Worm (Caenorhabditis elegans): ENCODE results near the gene Y14H12A.2.

Y14H12A.2 gene

ce11 chrII:3958673-3959299 is 30.7 kb downstream of the Y14H12A.2 start (continued):
- TF ChIP-seq aly-2 (tag; optimal IDR thresholded peaks at IDR 0.05) (no peak), nhr-28 (tag; optimal IDR thresholded peaks at IDR 0.05) (no peak), lin-15B (tag; optimal IDR thresholded peaks at IDR 0.05) (peak; percentile 36), nhr-23 (tag; optimal IDR thresholded peaks at IDR 0.05) (peak; percentile 22), nhr-25 (tag; optimal IDR thresholded peaks at IDR 0.05) (no peak), lin-39 (tag; optimal IDR thresholded peaks at IDR 0.05) (peak; percentile 82)

- TF ChIP-seq pha-4 (tag; optimal IDR thresholded peaks at IDR 0.05), result peak; percentile 69
- no peak for TF ChIP-seq elt-3 (tag; optimal IDR thresholded peaks at IDR 0.05)
Observed at ce11 chrII:3957455-3958212, 31.8 kb downstream of the Y14H12A.2 start.

- TF ChIP-seq nhr-67 (tag; optimal IDR thresholded peaks at IDR 0.05) (no peak), skn-1 (tag; optimal IDR thresholded peaks at IDR 0.05) (no peak), nfya-1 (tag; optimal IDR thresholded peaks at IDR 0.05; ENCODE audit: insufficient read depth) (peak; percentile 60), lin-15B (tag; optimal IDR thresholded peaks at IDR 0.05) (no peak), egl-5 (tag; optimal IDR thresholded peaks at IDR 0.05) (peak; percentile 6), unc-39 (tag; optimal IDR thresholded peaks at IDR 0.05) (no peak), ztf-11 (tag; optimal IDR thresholded peaks at IDR 0.05) (no peak), ceh-82 (tag; optimal IDR thresholded peaks at IDR 0.05) (no peak), pqm-1 (tag; optimal IDR thresholded peaks at IDR 0.05) (no peak), snpc-4 (tag; optimal IDR thresholded peaks at IDR 0.05) (peak; percentile 38)
Observed at ce11 chrII:3956744-3957143, 32.7 kb downstream of the Y14H12A.2 start.

ce11 chrII:3955938-3956337 is 33.5 kb downstream of the Y14H12A.2 start:
- peak; percentile 12 for TF ChIP-seq egl-5 (tag; optimal IDR thresholded peaks at IDR 0.05)
- TF ChIP-seq ceh-16 (tag; optimal IDR thresholded peaks at IDR 0.05), result no peak

- TF ChIP-seq elt-1 (tag; optimal IDR thresholded peaks at IDR 0.05) (peak; percentile 65), R02D3.7 (tag; optimal IDR thresholded peaks at IDR 0.05) (no peak)
Observed at ce11 chrII:3954838-3955237, 34.6 kb downstream of the Y14H12A.2 start.

ce11 chrII:3954018-3954417 is 35.5 kb downstream of the Y14H12A.2 start:
- TF ChIP-seq nhr-67 (tag; optimal IDR thresholded peaks at IDR 0.05) (no peak), ama-1 (optimal IDR thresholded peaks at IDR 0.05) (no peak), nhr-77 (tag; optimal IDR thresholded peaks at IDR 0.05) (no peak), lsy-12 (tag; optimal IDR thresholded peaks at IDR 0.05) (no peak), elt-2 (tag; optimal IDR thresholded peaks at IDR 0.05) (peak; percentile 91), tbx-2 (tag; optimal IDR thresholded peaks at IDR 0.05) (no peak), elt-3 (tag; optimal IDR thresholded peaks at IDR 0.05) (no peak), ceh-82 (tag; optimal IDR thresholded peaks at IDR 0.05) (no peak), zag-1 (tag; optimal IDR thresholded peaks at IDR 0.05) (no peak), egl-27 (tag; optimal IDR thresholded peaks at IDR 0.05) (no peak), ceh-16 (tag; optimal IDR thresholded peaks at IDR 0.05) (no peak), nfya-1 (tag; optimal IDR thresholded peaks at IDR 0.05; ENCODE audit: insufficient read depth) (no peak), ZK546.5 (tag; optimal IDR thresholded peaks at IDR 0.05) (no peak), nhr-23 (tag; optimal IDR thresholded peaks at IDR 0.05) (no peak), pqm-1 (tag; optimal IDR thresholded peaks at IDR 0.05) (peak; percentile 46), sea-2 (GFP tag; optimal IDR thresholded peaks at IDR 0.05) (no peak), ceh-28 (tag; optimal IDR thresholded peaks at IDR 0.05) (peak; percentile 26), elt-1 (tag; optimal IDR thresholded peaks at IDR 0.05) (no peak), lin-15B (tag; optimal IDR thresholded peaks at IDR 0.05) (no peak), nhr-237 (tag; optimal IDR thresholded peaks at IDR 0.05) (no peak), egl-5 (tag; optimal IDR thresholded peaks at IDR 0.05) (no peak), nhr-28 (tag; optimal IDR thresholded peaks at IDR 0.05) (no peak), eor-1 (tag; optimal IDR thresholded peaks at IDR 0.05) (no peak), mml-1 (tag; optimal IDR thresholded peaks at IDR 0.05) (no peak), snpc-4 (tag; optimal IDR thresholded peaks at IDR 0.05) (no peak), jun-1 (tag; optimal IDR thresholded peaks at IDR 0.05) (no peak), nhr-76 (tag; optimal IDR thresholded peaks at IDR 0.05) (no peak), skn-1 (tag; optimal IDR thresholded peaks at IDR 0.05) (no peak), pha-4 (tag; optimal IDR thresholded peaks at IDR 0.05) (peak; percentile 20)

Measured in whole organism, L3 larva.